Fruit fly (Drosophila melanogaster): ENCODE data around the gene CG45676.

DNA sequence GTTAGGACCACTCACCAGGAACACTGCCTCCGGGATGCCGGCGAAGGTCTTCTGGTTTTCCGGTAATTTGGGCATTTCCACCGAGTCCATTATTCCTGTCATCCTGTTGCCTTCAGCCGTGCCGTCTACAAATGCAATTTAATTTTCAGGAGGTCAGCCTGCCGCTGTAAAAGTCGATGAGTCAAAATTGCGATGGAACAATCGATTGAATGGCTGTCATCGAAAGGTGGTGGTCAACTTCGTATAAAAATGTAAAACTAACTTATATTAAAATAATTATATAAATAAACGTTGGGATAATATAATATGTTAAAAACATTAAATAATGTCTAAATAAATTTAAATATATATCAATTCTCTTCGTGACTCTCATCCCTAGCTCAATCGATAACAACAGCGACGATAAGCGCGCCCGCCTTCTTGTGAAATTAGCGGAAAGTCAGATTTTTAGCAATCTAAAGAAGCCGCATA is 9.0 kb upstream of the CG45676 start, which contains the start of the genes mgr and Irbp:
- TF ChIP-seq psq (optimal IDR thresholded peaks at IDR 0.05) (no peak), pan (optimal IDR thresholded peaks at IDR 0.05) (no peak), CG8478 (optimal IDR thresholded peaks at IDR 0.05) (no peak), Dll (optimal IDR thresholded peaks at IDR 0.05) (no peak), usp (GFP tag; optimal IDR thresholded peaks at IDR 0.05) (no peak), EcR (GFP tag; optimal IDR thresholded peaks at IDR 0.05) (no peak)
